Worm (Caenorhabditis elegans) whole organism, young adult: ENCODE measurements around the gene set-27.

Source experiments
- aptf-3 ChIP-seq: fragments of 200-800 bp; sonication (Bioruptor generic); IDR thresholded peaks from 2 replicates; pipeline ENCODE4 v1.3.6; 2022; ENCODE audit warnings: missing genetic modification characterization, missing compliant biosample characterization
- egrh-3 ChIP-seq: fragments of 200-800 bp; sonication (Bioruptor generic); IDR thresholded peaks from 2 replicates; pipeline ENCODE4 v1.3.6; 2022; ENCODE audit warnings: missing genetic modification reagents, missing genetic modification characterization, missing compliant biosample characterization
- lsy-27 ChIP-seq: sonication (generic microtip); optimal IDR thresholded peaks from 2 replicates; lab custom pipeline; 2017; ENCODE audit warnings: missing genetic modification characterization, mild to moderate bottlenecking, missing compliant biosample characterization, antibody characterized with exemption, missing genotype, borderline replicate concordance; ENCODE audit not compliant: insufficient read depth

DNA sequence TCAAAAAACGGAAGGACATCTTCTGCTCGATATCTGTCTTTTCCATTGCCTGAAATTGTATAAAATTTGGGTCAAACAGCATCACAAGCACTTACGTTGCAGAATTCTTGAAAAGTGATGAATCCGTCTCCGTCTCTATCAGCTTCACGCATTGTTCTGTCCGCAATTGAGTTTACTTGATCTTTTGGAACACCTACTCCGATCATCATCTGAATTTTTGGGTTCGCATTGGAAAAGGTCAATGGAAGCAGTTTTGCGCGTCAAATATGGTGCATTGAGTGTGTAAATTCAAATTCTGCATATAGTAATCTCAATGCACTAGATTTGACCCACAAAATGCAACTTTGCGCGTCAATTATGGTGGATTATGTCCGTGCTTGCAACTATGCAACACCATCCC lies 19.2 kb upstream of the set-27 start:
- no peak for TF ChIP-seq lsy-27 (tag; lab: Kevin White, UChicago)
- no peak for TF ChIP-seq aptf-3 (GFP tag; lab: Robert Waterston, UW)
- no peak for TF ChIP-seq egrh-3 (GFP tag; lab: Robert Waterston, UW)
